Fruit fly (Drosophila melanogaster): ENCODE results near the gene CG11069.

The CG11069 gene

DNA sequence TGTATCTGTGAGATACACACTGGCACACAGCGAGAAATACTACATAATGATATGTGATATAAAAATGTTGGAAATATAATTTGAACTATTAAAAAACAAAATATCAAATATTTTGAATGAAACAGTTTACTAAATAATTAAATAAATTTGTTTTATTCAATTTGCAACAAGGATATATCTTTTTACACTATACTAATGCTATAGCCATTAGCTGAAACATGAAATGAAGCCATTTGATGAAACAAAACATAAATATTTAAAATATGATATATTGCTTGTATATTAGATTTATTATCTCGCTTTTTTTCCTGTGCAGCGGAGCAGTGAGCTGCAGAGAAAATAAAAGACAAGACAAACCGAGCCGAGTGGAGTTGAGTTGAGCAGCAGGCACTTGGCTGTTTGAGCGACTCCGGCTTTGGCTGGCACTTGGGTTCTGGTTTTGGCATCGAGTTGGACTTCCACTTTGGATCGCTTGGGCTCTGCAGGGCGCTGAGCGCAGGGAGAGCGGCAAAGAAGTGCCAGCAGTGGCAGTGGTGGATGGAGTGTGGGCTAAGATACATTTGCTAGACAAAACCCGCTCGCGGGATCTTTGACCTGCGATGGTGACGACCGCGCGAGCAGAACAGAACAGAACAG lies 1.1 kb upstream of the CG11069 start:
- TF ChIP-seq toe (GFP tag; optimal IDR thresholded peaks at IDR 0.05) (no peak), CG5204 (GFP tag; optimal IDR thresholded peaks at IDR 0.05) (no peak), Mnt (GFP tag; optimal IDR thresholded peaks at IDR 0.05) (no peak), CG1620 (GFP tag; optimal IDR thresholded peaks at IDR 0.05) (no peak), kay (GFP tag; ENCODE audit: borderline replicate concordance) (no peak), CG7101 (tag; optimal IDR thresholded peaks at IDR 0.05) (no peak), CG7045 (GFP tag; optimal IDR thresholded peaks at IDR 0.05) (no peak), bab1 (GFP tag; optimal IDR thresholded peaks at IDR 0.05) (no peak), CG14711 (tag; optimal IDR thresholded peaks at IDR 0.05) (no peak), CG12768 (GFP tag; optimal IDR thresholded peaks at IDR 0.05) (no peak), Clk (GFP tag; optimal IDR thresholded peaks at IDR 0.05) (no peak), CG11617 (GFP tag; optimal IDR thresholded peaks at IDR 0.05) (no peak), ovo (GFP tag; optimal IDR thresholded peaks at IDR 0.05) (no peak), tj (GFP tag; optimal IDR thresholded peaks at IDR 0.05) (no peak), CG33017 (tag; optimal IDR thresholded peaks at IDR 0.05) (no peak), pad (GFP tag; optimal IDR thresholded peaks at IDR 0.05) (no peak), Hr96 (GFP tag; optimal IDR thresholded peaks at IDR 0.05) (no peak), Crg-1 (GFP tag; optimal IDR thresholded peaks at IDR 0.05) (no peak)

dm6 chr3R:24900816-24901215 lies 6.3 kb downstream of the CG11069 start, which contains the start of gene CG10845:
TSS of gene CG10845 (plus strand) at chr3R:24901116.
- TF ChIP-seq cic (GFP tag; optimal IDR thresholded peaks at IDR 0.05) (no peak), Crg-1 (GFP tag; optimal IDR thresholded peaks at IDR 0.05) (no peak), cnc (optimal IDR thresholded peaks at IDR 0.05) (no peak), toe (GFP tag; optimal IDR thresholded peaks at IDR 0.05) (no peak), kay (GFP tag; ENCODE audit: borderline replicate concordance) (no peak), CG1620 (GFP tag; optimal IDR thresholded peaks at IDR 0.05) (no peak), pad (GFP tag; optimal IDR thresholded peaks at IDR 0.05) (no peak), Hr96 (GFP tag; optimal IDR thresholded peaks at IDR 0.05) (no peak), tj (GFP tag; optimal IDR thresholded peaks at IDR 0.05) (no peak), CG33017 (tag; optimal IDR thresholded peaks at IDR 0.05) (no peak), CG14711 (tag; optimal IDR thresholded peaks at IDR 0.05) (no peak), Mnt (GFP tag; optimal IDR thresholded peaks at IDR 0.05) (no peak), CG7101 (tag; optimal IDR thresholded peaks at IDR 0.05) (no peak), ovo (GFP tag; optimal IDR thresholded peaks at IDR 0.05) (no peak), bab1 (GFP tag; optimal IDR thresholded peaks at IDR 0.05) (no peak), CG12768 (GFP tag; optimal IDR thresholded peaks at IDR 0.05) (no peak), CG5204 (GFP tag; optimal IDR thresholded peaks at IDR 0.05) (no peak), CG11617 (GFP tag; optimal IDR thresholded peaks at IDR 0.05) (no peak), Clk (GFP tag; optimal IDR thresholded peaks at IDR 0.05) (no peak)

dm6 chr3R:24905959-24906634 lies 11.6 kb downstream of the CG11069 start, which contains the start of gene CG13643:
TSS of gene CG13643 (minus strand) at chr3R:24906004.
- TF ChIP-seq CG11617 (GFP tag; optimal IDR thresholded peaks at IDR 0.05), result no peak
- no peak for TF ChIP-seq ovo (GFP tag; optimal IDR thresholded peaks at IDR 0.05)
- TF ChIP-seq CG1620 (GFP tag; optimal IDR thresholded peaks at IDR 0.05), result no peak
- TF ChIP-seq kay (GFP tag; ENCODE audit: borderline replicate concordance), result no peak

DNA sequence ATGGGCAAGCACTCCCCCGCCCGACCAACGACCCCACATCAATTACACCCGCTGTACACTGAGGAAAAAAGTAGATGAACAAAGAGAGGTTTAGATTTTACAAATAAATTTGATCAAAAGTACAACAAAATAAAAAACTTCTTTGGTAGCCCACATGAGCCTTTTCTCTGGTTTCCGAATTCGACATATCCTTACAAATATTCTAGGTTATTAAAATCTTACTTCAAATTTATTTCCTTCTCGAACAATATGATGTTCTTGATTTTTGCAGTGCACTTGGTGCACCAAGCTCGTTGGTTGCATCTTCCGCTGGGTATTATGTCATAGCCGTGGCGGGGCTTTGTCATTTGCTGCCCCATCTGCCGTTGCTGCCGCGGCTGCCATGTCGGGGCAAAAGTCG lies 12.1 kb downstream of the CG11069 start:
- TF ChIP-seq Mnt (GFP tag; optimal IDR thresholded peaks at IDR 0.05) (no peak), CG11617 (GFP tag; optimal IDR thresholded peaks at IDR 0.05) (no peak), cnc (optimal IDR thresholded peaks at IDR 0.05) (no peak), CG7045 (GFP tag; optimal IDR thresholded peaks at IDR 0.05) (no peak), CG33017 (tag; optimal IDR thresholded peaks at IDR 0.05) (no peak), bab1 (GFP tag; optimal IDR thresholded peaks at IDR 0.05) (no peak), cic (GFP tag; optimal IDR thresholded peaks at IDR 0.05) (no peak), Crg-1 (GFP tag; optimal IDR thresholded peaks at IDR 0.05) (no peak), tj (GFP tag; optimal IDR thresholded peaks at IDR 0.05) (no peak)

dm6 chr3R:24908034-24908433 lies 13.5 kb downstream of the CG11069 start:
- TF ChIP-seq cnc (optimal IDR thresholded peaks at IDR 0.05) (no peak), toe (GFP tag; optimal IDR thresholded peaks at IDR 0.05) (no peak), CG7045 (GFP tag; optimal IDR thresholded peaks at IDR 0.05) (no peak), Mnt (GFP tag; optimal IDR thresholded peaks at IDR 0.05) (no peak), CG11617 (GFP tag; optimal IDR thresholded peaks at IDR 0.05) (no peak), CG12768 (GFP tag; optimal IDR thresholded peaks at IDR 0.05) (no peak)

DNA sequence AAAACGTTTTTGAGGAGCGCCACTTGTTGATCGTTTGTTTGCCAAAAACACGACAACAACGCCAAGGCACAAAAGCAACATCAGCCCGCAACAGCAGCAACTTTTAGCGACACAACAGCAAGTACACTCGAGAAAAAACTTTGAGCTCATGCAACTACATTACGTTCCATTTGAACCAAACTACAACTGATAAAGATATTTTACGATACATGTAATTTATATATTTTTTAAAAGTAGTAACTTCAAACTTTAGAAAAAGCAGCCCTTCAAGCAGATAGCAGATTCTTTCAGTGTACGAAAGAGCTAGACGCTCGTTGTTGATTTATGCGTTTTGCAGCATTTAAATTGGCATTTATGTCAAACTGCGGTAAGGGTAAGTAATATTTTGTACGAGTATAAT lies 15.6 kb downstream of the CG11069 start:
- TF ChIP-seq toe (GFP tag; optimal IDR thresholded peaks at IDR 0.05) (no peak), cic (GFP tag; optimal IDR thresholded peaks at IDR 0.05) (no peak), pad (GFP tag; optimal IDR thresholded peaks at IDR 0.05) (no peak), kay (GFP tag; ENCODE audit: borderline replicate concordance) (peak; percentile 48)

DNA sequence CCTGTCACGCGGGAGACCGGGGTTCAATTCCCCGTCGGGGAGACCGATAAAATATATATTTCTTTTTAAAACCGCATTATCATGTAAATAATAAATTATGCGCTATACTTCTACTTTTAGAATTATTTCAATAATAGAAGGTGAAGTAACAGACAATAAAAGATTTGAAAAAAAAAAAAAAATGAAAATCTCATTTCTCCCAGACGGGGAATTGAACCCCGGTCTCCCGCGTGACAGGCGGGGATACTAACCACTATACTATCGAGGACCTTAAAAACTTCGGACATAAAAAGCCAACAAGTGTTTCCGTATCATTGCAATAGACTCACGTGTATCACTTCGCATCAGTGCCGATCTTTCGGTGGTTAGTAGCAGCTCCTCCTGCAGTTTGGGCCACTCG lies 20.3 kb downstream of the CG11069 start:
- TF ChIP-seq pad (GFP tag; optimal IDR thresholded peaks at IDR 0.05) (no peak), CG11617 (GFP tag; optimal IDR thresholded peaks at IDR 0.05) (no peak), toe (GFP tag; optimal IDR thresholded peaks at IDR 0.05) (no peak), cnc (optimal IDR thresholded peaks at IDR 0.05) (no peak), CG14711 (tag; optimal IDR thresholded peaks at IDR 0.05) (no peak), cic (GFP tag; optimal IDR thresholded peaks at IDR 0.05) (no peak), bab1 (GFP tag; optimal IDR thresholded peaks at IDR 0.05) (no peak), CG5204 (GFP tag; optimal IDR thresholded peaks at IDR 0.05) (no peak), CG7045 (GFP tag; optimal IDR thresholded peaks at IDR 0.05) (no peak), Clk (GFP tag; optimal IDR thresholded peaks at IDR 0.05) (no peak), Mnt (GFP tag; optimal IDR thresholded peaks at IDR 0.05) (no peak), Hr96 (GFP tag; optimal IDR thresholded peaks at IDR 0.05) (no peak), kay (GFP tag; ENCODE audit: borderline replicate concordance) (no peak), CG7101 (tag; optimal IDR thresholded peaks at IDR 0.05) (no peak)

All from whole organism, adult.